Fruit fly (Drosophila melanogaster) whole organism, embryonic: Measurements from ENCODE around the gene CG14052.
A peak's percentile ranks its signal among the peaks of the same experiment; 100 is the strongest.

ENCODE experiments used
- CG12659 ChIP-seq: fragments of 200-800 bp; sonication (Bioruptor generic); optimal IDR thresholded peaks from 3 replicates; lab custom pipeline; 2017; ENCODE audit warnings: mild to moderate bottlenecking, missing biosample characterization, missing genetic modification reagents, missing genetic modification characterization
- CG12769 ChIP-seq: fragments of 200-800 bp; sonication (Bioruptor generic); optimal IDR thresholded peaks from 2 replicates; lab custom pipeline; 2019; ENCODE audit warnings: missing biosample characterization, mild to moderate bottlenecking, missing genetic modification characterization, moderate library complexity
- CG13624 ChIP-seq: fragments of 200-800 bp; sonication (Bioruptor generic); optimal IDR thresholded peaks from 2 replicates; lab custom pipeline; 2016; ENCODE audit warnings: missing biosample characterization, missing genetic modification characterization
- CG15011 ChIP-seq: fragments of 200-800 bp; sonication (Bioruptor generic); optimal IDR thresholded peaks from 3 replicates; lab custom pipeline; 2018; ENCODE audit warnings: missing biosample characterization, mild to moderate bottlenecking, missing genetic modification characterization
- CG17328 ChIP-seq: fragments of 200-800 bp; sonication (Bioruptor generic); IDR thresholded peaks from 2 replicates; pipeline ENCODE4 v1.3.6; 2022; ENCODE audit warnings: missing biosample characterization, missing genetic modification characterization
- CG17385 ChIP-seq: fragments of 200-800 bp; sonication (Bioruptor generic); optimal IDR thresholded peaks from 3 replicates; lab custom pipeline; 2018; ENCODE audit warnings: missing biosample characterization, mild to moderate bottlenecking, missing genetic modification characterization
- CG18011 ChIP-seq: fragments of 200-800 bp; sonication (Bioruptor generic); optimal IDR thresholded peaks from 2 replicates; lab custom pipeline; 2017; ENCODE audit warnings: missing biosample characterization, missing genetic modification characterization, mild to moderate bottlenecking, moderate library complexity, missing genotype
- CG3281 ChIP-seq: fragments of 200-800 bp; sonication (Bioruptor generic); optimal IDR thresholded peaks from 3 replicates; lab custom pipeline; 2017; ENCODE audit warnings: missing biosample characterization, mild to moderate bottlenecking, missing genetic modification characterization
- CG34224 ChIP-seq: fragments of 200-800 bp; sonication (Bioruptor generic); IDR thresholded peaks from 3 replicates; pipeline ENCODE4 v1.3.6; 2022; ENCODE audit warnings: missing biosample characterization, missing genetic modification characterization; ENCODE audit not compliant: partially characterized antibody
- CG3838 ChIP-seq: fragments of 200-800 bp; sonication (Bioruptor generic); optimal IDR thresholded peaks from 3 replicates; lab custom pipeline; 2016; ENCODE audit warnings: missing biosample characterization, missing genetic modification characterization
- CG5245 ChIP-seq: fragments of 200-800 bp; sonication (Bioruptor generic); optimal IDR thresholded peaks from 3 replicates; lab custom pipeline; 2016; ENCODE audit warnings: missing biosample characterization, missing genetic modification characterization
- CG6175 ChIP-seq: fragments of 200-800 bp; sonication (Bioruptor generic); IDR thresholded peaks from 3 replicates; pipeline ENCODE4 v1.3.6; 2022; ENCODE audit warnings: missing biosample characterization, missing genetic modification characterization
- CG6254 ChIP-seq: fragments of 200-800 bp; sonication (Bioruptor generic); optimal IDR thresholded peaks from 3 replicates; lab custom pipeline; 2017; ENCODE audit warnings: mild to moderate bottlenecking, missing biosample characterization, missing genetic modification reagents, missing genetic modification characterization
- CG7556 ChIP-seq: fragments of 200-800 bp; sonication (Bioruptor generic); optimal IDR thresholded peaks from 2 replicates; lab custom pipeline; 2017; ENCODE audit warnings: missing biosample characterization, mild to moderate bottlenecking, missing genetic modification characterization
- CG8281 ChIP-seq: fragments of 200-800 bp; sonication (Bioruptor generic); optimal IDR thresholded peaks from 2 replicates; lab custom pipeline; 2018; ENCODE audit warnings: missing biosample characterization, mild to moderate bottlenecking, missing genetic modification characterization, moderate library complexity
- CG8478 ChIP-seq: fragments of >200 bp; optimal IDR thresholded peaks from 2 replicates; lab custom pipeline; 2018
- CG8765 ChIP-seq: fragments of 200-800 bp; sonication (Bioruptor generic); IDR thresholded peaks from 2 replicates; pipeline ENCODE4 v1.3.6; 2022; ENCODE audit warnings: missing biosample characterization, missing genetic modification characterization
- CG8924 ChIP-seq: fragments of 200-800 bp; optimal IDR thresholded peaks from 3 replicates; lab custom pipeline; 2019; ENCODE audit warnings: missing biosample characterization, mild to moderate bottlenecking, missing genetic modification characterization, moderate library complexity
- CG9437 ChIP-seq: fragments of 200-800 bp; sonication (Bioruptor generic); optimal IDR thresholded peaks from 2 replicates; lab custom pipeline; 2018; ENCODE audit warnings: missing biosample characterization, mild to moderate bottlenecking, missing genetic modification characterization
- CG9876 ChIP-seq: fragments of 200-800 bp; sonication (Bioruptor generic); optimal IDR thresholded peaks from 2 replicates; lab custom pipeline; 2016; ENCODE audit warnings: missing biosample characterization, missing genetic modification characterization
- CkIIα-i1 ChIP-seq: fragments of 200-800 bp; sonication (Bioruptor generic); IDR thresholded peaks from 2 replicates; pipeline ENCODE4 v1.3.6; 2022; ENCODE audit warnings: missing biosample characterization, missing genetic modification characterization
- Doc2 ChIP-seq: fragments of 200-800 bp; sonication (Bioruptor generic); IDR thresholded peaks from 2 replicates; pipeline ENCODE4 v1.3.6; 2022; ENCODE audit warnings: missing biosample characterization, missing genetic modification characterization
- Elba2 ChIP-seq: fragments of 200-800 bp; sonication (Bioruptor generic); optimal IDR thresholded peaks from 3 replicates; lab custom pipeline; 2016; ENCODE audit warnings: missing biosample characterization, missing genetic modification characterization
- Hsf ChIP-seq: fragments of 200-800 bp; sonication (Bioruptor generic); optimal IDR thresholded peaks from 3 replicates; lab custom pipeline; 2016; ENCODE audit warnings: missing biosample characterization, missing genetic modification characterization
- Kr ChIP-seq: fragments of 200-800 bp; sonication (Bioruptor generic); optimal IDR thresholded peaks from 2 replicates; lab custom pipeline; 2017; ENCODE audit warnings: missing biosample characterization, mild to moderate bottlenecking, missing genetic modification characterization
- NfI ChIP-seq: fragments of 200-800 bp; sonication (Bioruptor generic); optimal IDR thresholded peaks from 3 replicates; lab custom pipeline; 2018; ENCODE audit warnings: missing biosample characterization, mild to moderate bottlenecking, missing genetic modification characterization, moderate library complexity
- Oli ChIP-seq: fragments of 200-800 bp; sonication (Bioruptor generic); optimal IDR thresholded peaks from 2 replicates; lab custom pipeline; 2018; ENCODE audit warnings: missing biosample characterization, mild to moderate bottlenecking, missing genetic modification characterization, moderate library complexity
- Ptx1 ChIP-seq: fragments of 200-800 bp; sonication (Bioruptor generic); IDR thresholded peaks from 2 replicates; pipeline ENCODE4 v1.3.6; 2022; ENCODE audit warnings: missing biosample characterization, missing genetic modification characterization
- Scr ChIP-seq: fragments of 200-800 bp; sonication (Bioruptor generic); IDR thresholded peaks from 2 replicates; pipeline ENCODE4 v1.3.6; 2022; ENCODE audit warnings: missing biosample characterization, missing genetic modification characterization; ENCODE audit not compliant: partially characterized antibody
- Sry-β ChIP-seq: fragments of 200-800 bp; sonication (Bioruptor generic); optimal IDR thresholded peaks from 2 replicates; lab custom pipeline; 2018; ENCODE audit warnings: missing biosample characterization, mild to moderate bottlenecking, missing genetic modification characterization, moderate library complexity
- Sry-δ ChIP-seq: fragments of 200-800 bp; sonication (Bioruptor generic); optimal IDR thresholded peaks from 2 replicates; lab custom pipeline; 2016; ENCODE audit warnings: missing biosample characterization, missing genetic modification characterization
- Tbp ChIP-seq: fragments of >200 bp; optimal IDR thresholded peaks from 2 replicates; lab custom pipeline; 2018; ENCODE audit warnings: missing biosample characterization, missing genetic modification characterization
- Trl ChIP-seq, 3 experiments: fragments of >200 bp in 2 of 3; fragments of 200-800 bp in 1 of 3; sonication (Bioruptor generic) in 1 of 3; optimal IDR thresholded peaks; 2 replicates in 1 of 3; 3 replicates in 2 of 3; lab custom pipeline; 2016 to 2017; ENCODE audit warnings: missing biosample characterization in 1 of 3, missing genetic modification characterization in 1 of 3
- Xbp1 ChIP-seq: fragments of 200-800 bp; sonication (Bioruptor generic); optimal IDR thresholded peaks from 3 replicates; lab custom pipeline; 2016; ENCODE audit warnings: missing biosample characterization, mild to moderate bottlenecking, missing genetic modification characterization
- bcd ChIP-seq: fragments of 200-800 bp; sonication (Bioruptor generic); optimal IDR thresholded peaks from 2 replicates; lab custom pipeline; 2017; ENCODE audit warnings: missing biosample characterization, mild to moderate bottlenecking, missing genetic modification characterization
- bigmax ChIP-seq: fragments of 200-800 bp; sonication (Bioruptor generic); optimal IDR thresholded peaks from 2 replicates; lab custom pipeline; 2018; ENCODE audit warnings: missing biosample characterization, mild to moderate bottlenecking, missing genetic modification characterization
- cwo ChIP-seq: fragments of 200-800 bp; sonication (Bioruptor generic); optimal IDR thresholded peaks from 3 replicates; lab custom pipeline; 2017; ENCODE audit warnings: missing biosample characterization, missing genetic modification characterization, mild to moderate bottlenecking, moderate library complexity, missing genetic modification reagents
- dmrt99B ChIP-seq: fragments of 200-800 bp; sonication (Bioruptor generic); optimal IDR thresholded peaks from 2 replicates; lab custom pipeline; 2018; ENCODE audit warnings: missing biosample characterization, mild to moderate bottlenecking, missing genetic modification characterization, moderate library complexity
- esg ChIP-seq: fragments of 200-800 bp; sonication (Bioruptor generic); conservative IDR thresholded peaks from 2 replicates; pipeline ENCODE4 v1.3.6; 2022; ENCODE audit warnings: missing biosample characterization, missing genetic modification characterization
- eve ChIP-seq, 2 experiments: fragments of >200 bp; optimal IDR thresholded peaks; 2 replicates each; lab custom pipeline; 2017; ENCODE audit warnings: missing biosample characterization in 2 of 2, missing genetic modification characterization in 2 of 2
- fd3F ChIP-seq: fragments of 200-800 bp; sonication (Bioruptor generic); optimal IDR thresholded peaks from 2 replicates; lab custom pipeline; 2018; ENCODE audit warnings: missing biosample characterization, mild to moderate bottlenecking, missing genetic modification characterization, moderate library complexity
- gro ChIP-seq: fragments of 200-800 bp; sonication (Bioruptor generic); optimal IDR thresholded peaks from 2 replicates; lab custom pipeline; 2016; ENCODE audit warnings: missing biosample characterization, missing genetic modification characterization
- gsb ChIP-seq: fragments of 200-800 bp; sonication (Bioruptor generic); IDR thresholded peaks from 2 replicates; pipeline ENCODE4 v1.3.6; 2022; ENCODE audit warnings: missing biosample characterization, missing genetic modification characterization
- otp ChIP-seq: fragments of 200-800 bp; sonication (Bioruptor generic); IDR thresholded peaks from 3 replicates; pipeline ENCODE4, ENCODE4 v1.3.6; 2022; ENCODE audit warnings: missing biosample characterization, missing genetic modification characterization
- pb ChIP-seq: fragments of 200-800 bp; sonication (Bioruptor generic); optimal IDR thresholded peaks from 3 replicates; lab custom pipeline; 2016; ENCODE audit warnings: missing biosample characterization, missing genetic modification characterization
- pho ChIP-seq: fragments of 200-800 bp; sonication (Bioruptor generic); optimal IDR thresholded peaks from 2 replicates; lab custom pipeline; 2016; ENCODE audit warnings: missing biosample characterization, missing genetic modification characterization
- pros ChIP-seq: fragments of 200-800 bp; sonication (Bioruptor generic); optimal IDR thresholded peaks from 3 replicates; lab custom pipeline; 2019; ENCODE audit warnings: missing biosample characterization, mild to moderate bottlenecking, missing genetic modification characterization, moderate library complexity
- row ChIP-seq: fragments of 200-800 bp; sonication (Bioruptor generic); IDR thresholded peaks from 3 replicates; pipeline ENCODE4 v1.3.6; 2022; ENCODE audit warnings: missing biosample characterization, missing genetic modification characterization
- usp ChIP-seq: fragments of >200 bp; optimal IDR thresholded peaks from 2 replicates; lab custom pipeline; 2017; ENCODE audit warnings: missing biosample characterization, missing genetic modification characterization

The CG14052 gene

DNA sequence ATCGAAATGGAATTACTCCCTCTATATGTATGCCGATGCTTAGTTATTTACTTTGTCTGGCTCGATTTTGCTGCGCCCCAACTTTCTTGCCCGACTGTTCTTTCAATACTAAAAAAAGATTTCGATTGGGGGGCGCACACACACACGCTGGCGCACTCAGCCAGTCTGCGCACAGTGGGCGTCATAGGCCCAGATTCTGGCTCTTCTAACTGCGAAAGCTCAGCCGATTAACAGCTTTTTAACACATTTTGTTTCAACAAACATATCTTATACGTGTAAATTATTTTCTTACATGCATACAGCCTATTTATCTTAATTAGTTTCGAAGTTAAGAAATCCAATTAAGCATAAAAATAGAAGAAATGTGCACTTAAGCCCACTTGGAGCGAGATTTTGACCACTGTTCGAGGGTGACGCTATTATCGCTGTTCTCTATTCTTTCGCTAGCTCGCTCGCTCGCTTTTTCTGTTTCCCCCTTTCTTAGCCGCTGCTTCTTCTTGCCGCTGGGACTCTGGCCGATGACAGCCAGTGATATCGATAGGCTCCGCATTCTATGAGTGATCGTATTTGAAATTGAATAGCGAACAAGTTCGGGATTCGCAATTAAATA, 1.3 kb upstream of the CG14052 start, which contains the start of gene Vinc (continued):
- TF ChIP-seq usp (GFP tag; lab: Kevin White, UChicago) (no peak), CG8924 (peak; percentile 76), CG13624 (peak; percentile 91), cwo (GFP tag; lab: Kevin White, UChicago) (peak; percentile 91), CG3838 (GFP tag; lab: Kevin White, UChicago) (no peak), pb (GFP tag; lab: Kevin White, UChicago) (peak; percentile 83), CG12659 (GFP tag; lab: Kevin White, UChicago) (peak; percentile 82), NfI (GFP tag; lab: Kevin White, UChicago) (peak; percentile 83), eve (GFP tag; optimal IDR thresholded peaks at IDR 0.05; lab: Kevin White, UChicago) (no peak), CG6254 (GFP tag; lab: Kevin White, UChicago) (peak; percentile 79), bcd (peak; percentile 92), gsb (GFP tag; lab: Robert Waterston, UW) (peak; percentile 78), CG34224 (GFP tag; lab: Robert Waterston, UW) (0 out of 3 replicates have a peak, but pooled peaks have one; percentile 27), pros (GFP tag; lab: Kevin White, UChicago) (peak; percentile 81), Oli (peak; percentile 81), Ptx1 (GFP tag; lab: Robert Waterston, UW) (peak; percentile 90), CkIIα-i1 (GFP tag; lab: Robert Waterston, UW) (0 out of 2 replicates have a peak, but pooled peaks have one; percentile 46), bigmax (GFP tag; lab: Kevin White, UChicago) (no peak), CG17328 (GFP tag; lab: Robert Waterston, UW) (peak; percentile 62), CG6175 (GFP tag; lab: Robert Waterston, UW) (peak; percentile 77), gro (peak; percentile 66), dmrt99B (tag; lab: Kevin White, UChicago) (peak; percentile 80), CG8478 (lab: Kevin White, UChicago) (no peak), CG3281 (GFP tag; lab: Kevin White, UChicago) (peak; percentile 95), Sry-β (GFP tag; lab: Kevin White, UChicago) (peak; percentile 53), CG18011 (GFP tag; lab: Kevin White, UChicago) (peak; percentile 53), CG17385 (GFP tag; lab: Kevin White, UChicago) (peak; percentile 96), CG15011 (GFP tag; lab: Kevin White, UChicago) (no peak), pho (GFP tag; lab: Kevin White, UChicago) (peak; percentile 49), Scr (GFP tag; lab: Robert Waterston, UW) (peak; percentile 43; the same call in 1 of the 2 replicates), CG9437 (peak; percentile 59), row (GFP tag; lab: Robert Waterston, UW) (peak; percentile 98), Elba2 (GFP tag; lab: Kevin White, UChicago) (no peak), esg (peak; percentile 83), Xbp1 (GFP tag; lab: Kevin White, UChicago) (peak; percentile 71), CG5245 (GFP tag; lab: Kevin White, UChicago) (peak; percentile 67), CG9876 (GFP tag; lab: Kevin White, UChicago) (peak; percentile 34), Doc2 (GFP tag; lab: Robert Waterston, UW) (no peak), CG12769 (tag; lab: Kevin White, UChicago) (no peak), CG8765 (GFP tag; lab: Robert Waterston, UW) (peak; percentile 50; the same call in 1 of the 2 replicates), Tbp (GFP tag; lab: Kevin White, UChicago) (no peak), otp (GFP tag; lab: Robert Waterston, UW) (peak; percentile 64; the same call in 2 of the 3 replicates), CG7556 (peak; percentile 83), Sry-δ (GFP tag; lab: Kevin White, UChicago) (peak; percentile 55), Trl (optimal IDR thresholded peaks at IDR 0.05; lab: Kevin White, UChicago) (peak in 1 of 2 experiments; percentile 49), Trl (GFP tag; optimal IDR thresholded peaks at IDR 0.05; lab: Kevin White, UChicago) (peak; percentile 93), CG8281 (peak; percentile 77), Hsf (GFP tag; lab: Kevin White, UChicago) (peak; percentile 57), fd3F (GFP tag; lab: Kevin White, UChicago) (peak; percentile 72), Kr (GFP tag; lab: Kevin White, UChicago) (peak; percentile 42)
